Worm (Caenorhabditis elegans) whole organism, L4 larva: ENCODE results near the gene rsp-1.
A peak's percentile ranks its signal among the peaks of the same experiment; 100 is the strongest.

Source experiments
- D1046.2 ChIP-seq: fragments of 200-800 bp; sonication (Bioruptor generic); IDR thresholded peaks from 2 replicates; pipeline ENCODE4 v1.3.6; 2022; ENCODE audit warnings: missing genetic modification characterization, missing compliant biosample characterization
- F10B5.3 ChIP-seq: sonication (generic microtip); optimal IDR thresholded peaks from 2 replicates; lab custom pipeline; 2016; ENCODE audit warnings: mild to moderate bottlenecking, missing genetic modification characterization, missing compliant biosample characterization
- R02D3.7 ChIP-seq: fragments of 150-350 bp; sonication (generic microtip); optimal IDR thresholded peaks from 3 replicates; lab custom pipeline; 2014; ENCODE audit warnings: missing biosample characterization, missing genetic modification characterization
- ZK546.5 ChIP-seq, 2 experiments: sonication (generic microtip); optimal IDR thresholded peaks; 2 replicates each; lab custom pipeline; 2017; ENCODE audit warnings: missing biosample characterization in 2 of 2, missing genetic modification characterization in 2 of 2
- aha-1 ChIP-seq: fragments of 150-350 bp; peaks from one replicate; lab custom pipeline; 2014; ENCODE audit warnings: missing biosample characterization, missing genetic modification characterization
- aly-2 ChIP-seq: sonication (generic microtip); optimal IDR thresholded peaks from 2 replicates; lab custom pipeline; 2018; ENCODE audit warnings: missing biosample characterization, missing genetic modification characterization
- arid-1 ChIP-seq: fragments of 200-800 bp; sonication (Bioruptor generic); conservative IDR thresholded peaks from 2 replicates; pipeline ENCODE4 v1.3.6; 2022; ENCODE audit warnings: missing genetic modification reagents, missing genetic modification characterization, missing compliant biosample characterization
- ceh-20 ChIP-seq: fragments of 200-800 bp; sonication (Bioruptor generic); IDR thresholded peaks from 2 replicates; pipeline ENCODE4 v1.3.6; 2022; ENCODE audit warnings: missing genetic modification reagents, missing genetic modification characterization, missing compliant biosample characterization
- ceh-28 ChIP-seq: fragments of 150-350 bp; optimal IDR thresholded peaks from 2 replicates; lab custom pipeline; 2014; ENCODE audit warnings: missing biosample characterization, missing genetic modification reagents, missing genetic modification characterization
- ceh-32 ChIP-seq: sonication (generic microtip); optimal IDR thresholded peaks from 2 replicates; lab custom pipeline; 2016; ENCODE audit warnings: mild to moderate bottlenecking, missing genetic modification characterization, missing compliant biosample characterization; ENCODE audit not compliant: poor library complexity
- ces-1 ChIP-seq: fragments of 150-350 bp; sonication (generic microtip); optimal IDR thresholded peaks from 4 replicates; lab custom pipeline; 2014; ENCODE audit warnings: missing biosample characterization, missing genetic modification reagents, missing genetic modification characterization
- ctbp-1 ChIP-seq: fragments of 200-800 bp; sonication (Bioruptor generic); IDR thresholded peaks from 2 replicates; pipeline ENCODE4 v1.3.6; 2022; ENCODE audit warnings: missing genetic modification reagents, missing genetic modification characterization, missing compliant biosample characterization
- daf-12 ChIP-seq: fragments of 150-350 bp; optimal IDR thresholded peaks from 2 replicates; lab custom pipeline; 2014; ENCODE audit warnings: missing biosample characterization, missing genetic modification reagents, missing genetic modification characterization
- daf-16 ChIP-seq, 3 experiments: sonication (generic microtip); optimal IDR thresholded peaks; 2 replicates each; lab custom pipeline; 2016 to 2017; ENCODE audit warnings: missing genetic modification characterization in 3 of 3, missing genetic modification reagents in 3 of 3, mild to moderate bottlenecking in 2 of 3, missing compliant biosample characterization in 2 of 3, missing biosample characterization in 1 of 3, moderate library complexity in 1 of 3
- dmd-8 ChIP-seq: fragments of 200-800 bp; sonication (Bioruptor generic); IDR thresholded peaks from 2 replicates; pipeline ENCODE4 v1.3.6; 2022; ENCODE audit warnings: missing genetic modification characterization, missing compliant biosample characterization
- dmd-9 ChIP-seq: fragments of 200-800 bp; sonication (Bioruptor generic); IDR thresholded peaks from 2 replicates; pipeline ENCODE4 v1.3.6; 2022; ENCODE audit warnings: missing genetic modification reagents, missing genetic modification characterization, missing compliant biosample characterization
- dpl-1 ChIP-seq: fragments of 150-350 bp; optimal IDR thresholded peaks from 2 replicates; lab custom pipeline; 2014; ENCODE audit warnings: missing biosample characterization, missing genetic modification reagents, missing genetic modification characterization
- egl-27 ChIP-seq: sonication (generic microtip); optimal IDR thresholded peaks from 3 replicates; lab custom pipeline; 2017; ENCODE audit warnings: missing biosample characterization, missing genetic modification reagents, missing genetic modification characterization
- fkh-10 ChIP-seq: fragments of 150-350 bp; optimal IDR thresholded peaks from 2 replicates; lab custom pipeline; 2014; ENCODE audit warnings: missing biosample characterization, missing genetic modification reagents, missing genetic modification characterization
- gei-8 ChIP-seq: fragments of 200-800 bp; sonication (Bioruptor generic); optimal IDR thresholded peaks from 2 replicates; lab custom pipeline; 2018; ENCODE audit warnings: mild to moderate bottlenecking, missing genetic modification characterization, missing compliant biosample characterization
- hif-1 ChIP-seq, 2 experiments: sonication (generic microtip); optimal IDR thresholded peaks; 2 replicates each; lab custom pipeline; 2016 to 2017; ENCODE audit warnings: missing compliant biosample characterization in 2 of 2, missing genetic modification characterization in 2 of 2, missing genetic modification reagents in 2 of 2, missing genotype in 2 of 2, mild to moderate bottlenecking in 1 of 2
- hlh-11 ChIP-seq: fragments of 200-800 bp; sonication (Bioruptor generic); optimal IDR thresholded peaks from 2 replicates; lab custom pipeline; 2018; ENCODE audit warnings: mild to moderate bottlenecking, missing genetic modification characterization, missing compliant biosample characterization
- hlh-30 ChIP-seq: sonication (generic microtip); optimal IDR thresholded peaks from 2 replicates; lab custom pipeline; 2017; ENCODE audit warnings: antibody characterized with exemption, mild to moderate bottlenecking, missing genetic modification characterization, missing compliant biosample characterization; ENCODE audit not compliant: insufficient read depth
- hmg-1.1 ChIP-seq: fragments of 200-800 bp; sonication (Bioruptor generic); IDR thresholded peaks from 2 replicates; pipeline ENCODE4 v1.3.6; 2022; ENCODE audit warnings: missing genetic modification reagents, missing genetic modification characterization, missing compliant biosample characterization
- lim-7 ChIP-seq: fragments of 200-800 bp; sonication (Bioruptor generic); IDR thresholded peaks from 2 replicates; pipeline ENCODE4 v1.3.6; 2022; ENCODE audit warnings: missing genetic modification characterization, missing compliant biosample characterization
- lin-1 ChIP-seq: fragments of 200-800 bp; sonication (Bioruptor generic); IDR thresholded peaks from 2 replicates; pipeline ENCODE4 v1.3.6; 2022; ENCODE audit warnings: missing genetic modification reagents, missing genetic modification characterization, missing compliant biosample characterization
- lin-29 ChIP-seq: fragments of 200-800 bp; sonication (Bioruptor generic); IDR thresholded peaks from 2 replicates; pipeline ENCODE4 v1.3.6; 2022; ENCODE audit warnings: missing genetic modification reagents, missing genetic modification characterization, missing compliant biosample characterization
- lin-38 ChIP-seq: fragments of 200-800 bp; sonication (Bioruptor generic); IDR thresholded peaks from 2 replicates; pipeline ENCODE4 v1.3.6; 2022; ENCODE audit warnings: missing genetic modification reagents, missing genetic modification characterization, missing compliant biosample characterization
- lin-39 ChIP-seq: fragments of 150-350 bp; optimal IDR thresholded peaks from 2 replicates; lab custom pipeline; 2014; ENCODE audit warnings: missing biosample characterization, missing genetic modification reagents, missing genetic modification characterization
- lir-3 ChIP-seq: sonication (generic microtip); optimal IDR thresholded peaks from 2 replicates; lab custom pipeline; 2016; ENCODE audit warnings: mild to moderate bottlenecking, missing genetic modification characterization, missing compliant biosample characterization
- lsy-2 ChIP-seq, 2 experiments: fragments of 150-350 bp in 1 of 2; sonication (generic microtip) in 1 of 2; optimal IDR thresholded peaks; 2 replicates each; lab custom pipeline; 2014 to 2017; ENCODE audit warnings: missing biosample characterization in 2 of 2, missing genetic modification characterization in 2 of 2
- madf-5 ChIP-seq, 2 experiments: fragments of 200-800 bp; sonication (Bioruptor generic); IDR thresholded peaks; 2 replicates each; pipeline ENCODE4 v1.3.6; 2022; ENCODE audit warnings: missing compliant biosample characterization in 2 of 2, missing genetic modification characterization in 2 of 2
- mdl-1 ChIP-seq, 2 experiments: fragments of 150-350 bp in 1 of 2; sonication (generic microtip) in 1 of 2; optimal IDR thresholded peaks; 2 replicates each; lab custom pipeline; 2014 to 2017; ENCODE audit warnings: missing biosample characterization in 2 of 2, missing genetic modification characterization in 2 of 2
- mdt-29 ChIP-seq: fragments of 200-800 bp; sonication (Bioruptor generic); IDR thresholded peaks from 2 replicates; pipeline ENCODE4 v1.3.6; 2022; ENCODE audit warnings: missing genetic modification reagents, missing genetic modification characterization, missing compliant biosample characterization
- mes-2 ChIP-seq: sonication (generic microtip); optimal IDR thresholded peaks from 2 replicates; lab custom pipeline; 2016; ENCODE audit warnings: missing genotype, mild to moderate bottlenecking, missing genetic modification characterization, missing compliant biosample characterization; ENCODE audit not compliant: poor library complexity, severe bottlenecking
- nhr-102 ChIP-seq: sonication (generic microtip); optimal IDR thresholded peaks from 2 replicates; lab custom pipeline; 2016; ENCODE audit warnings: mild to moderate bottlenecking, missing genetic modification characterization, moderate library complexity, missing compliant biosample characterization
- nhr-111 ChIP-seq: fragments of 200-800 bp; sonication (Bioruptor generic); optimal IDR thresholded peaks from 2 replicates; lab custom pipeline; 2018; ENCODE audit warnings: mild to moderate bottlenecking, missing genetic modification characterization, missing compliant biosample characterization
- nhr-28 ChIP-seq: fragments of 150-350 bp; optimal IDR thresholded peaks from 2 replicates; lab custom pipeline; 2014; ENCODE audit warnings: missing biosample characterization, missing genetic modification characterization
- nhr-77 ChIP-seq: fragments of 150-350 bp; optimal IDR thresholded peaks from 2 replicates; lab custom pipeline; 2014; ENCODE audit warnings: missing biosample characterization, missing genetic modification characterization
- pha-4 ChIP-seq, 2 experiments: fragments of 150-350 bp in 1 of 2; fragments of 200-800 bp in 1 of 2; sonication (Bioruptor generic) in 1 of 2; IDR thresholded peaks in 1 of 2; optimal IDR thresholded peaks in 1 of 2; 2 replicates each; pipeline versions ENCODE4 v1.3.6 to Lab custom; 2014 to 2022; ENCODE audit warnings: missing genetic modification characterization in 2 of 2, missing genetic modification reagents in 2 of 2, missing biosample characterization in 1 of 2, missing compliant biosample characterization in 1 of 2
- php-3 ChIP-seq: fragments of 200-800 bp; sonication (Bioruptor generic); IDR thresholded peaks from 2 replicates; pipeline ENCODE4 v1.3.6; 2022; ENCODE audit warnings: missing genetic modification reagents, missing genetic modification characterization, missing compliant biosample characterization
- spr-3 ChIP-seq: fragments of 200-800 bp; sonication (Bioruptor generic); optimal IDR thresholded peaks from 2 replicates; lab custom pipeline; 2018; ENCODE audit warnings: mild to moderate bottlenecking, missing genetic modification characterization, missing compliant biosample characterization
- tag-97 ChIP-seq: fragments of 200-800 bp; sonication (Bioruptor generic); IDR thresholded peaks from 2 replicates; pipeline ENCODE4 v1.3.6; 2022; ENCODE audit warnings: missing genetic modification characterization, missing compliant biosample characterization
- tra-1 ChIP-seq: fragments of 200-800 bp; sonication (Bioruptor generic); IDR thresholded peaks from 2 replicates; pipeline ENCODE4 v1.3.6; 2022; ENCODE audit warnings: missing genetic modification reagents, missing genetic modification characterization, missing compliant biosample characterization
- unc-130 ChIP-seq: sonication (generic microtip); optimal IDR thresholded peaks from 2 replicates; lab custom pipeline; 2016; ENCODE audit warnings: missing genetic modification reagents, missing genetic modification characterization, missing compliant biosample characterization
- unc-39 ChIP-seq: sonication (generic microtip); optimal IDR thresholded peaks from 2 replicates; lab custom pipeline; 2017; ENCODE audit warnings: missing biosample characterization, missing genetic modification characterization
- zfp-3 ChIP-seq: fragments of 200-800 bp; sonication (Bioruptor generic); conservative IDR thresholded peaks from 2 replicates; pipeline ENCODE4 v1.3.6; 2022; ENCODE audit warnings: missing genetic modification reagents, missing genetic modification characterization, missing compliant biosample characterization
- zip-11 ChIP-seq: fragments of 200-800 bp; sonication (Bioruptor generic); IDR thresholded peaks from 2 replicates; pipeline ENCODE4 v1.3.6; 2022; ENCODE audit warnings: missing genetic modification characterization, missing compliant biosample characterization
- zip-2 ChIP-seq: fragments of 150-350 bp; optimal IDR thresholded peaks from 2 replicates; lab custom pipeline; 2014; ENCODE audit warnings: missing biosample characterization, missing genetic modification characterization
- ztf-7 ChIP-seq: fragments of 150-350 bp; optimal IDR thresholded peaks from 2 replicates; lab custom pipeline; 2014; ENCODE audit warnings: missing biosample characterization, missing genetic modification characterization

The rsp-1 gene

ce11 chrII:11453025-11453424 is at the start of gene rsp-1:
rsp-1 (plus strand) TSS chrII:11453362.
- peak; percentile 80 for TF ChIP-seq lin-1 (GFP tag; lab: Robert Waterston, UW)
- peak; percentile 41 for TF ChIP-seq F10B5.3
- peak; percentile 85 for TF ChIP-seq hlh-30 (tag; lab: Kevin White, UChicago)
- TF ChIP-seq tag-97 (GFP tag; lab: Robert Waterston, UW): no peak
- TF ChIP-seq D1046.2: no peak
- TF ChIP-seq R02D3.7 (tag; lab: Kevin White, UChicago): no peak
- TF ChIP-seq dpl-1 (GFP tag; lab: Kevin White, UChicago): peak; percentile 86
- TF ChIP-seq madf-5 (GFP tag; IDR thresholded peaks at IDR 0.05; lab: Robert Waterston, UW): no peak
- TF ChIP-seq gei-8 (GFP tag; lab: Kevin White, UChicago): no peak
- TF ChIP-seq lin-39 (tag; lab: Kevin White, UChicago): no peak
- peak; percentile 92 for TF ChIP-seq nhr-77 (tag; lab: Kevin White, UChicago)
- TF ChIP-seq hif-1 (tag; optimal IDR thresholded peaks at IDR 0.05; lab: Kevin White, UChicago): peak; percentile 3 to 79
- peak; percentile 74 to 94 for TF ChIP-seq lsy-2 (tag; optimal IDR thresholded peaks at IDR 0.05; lab: Kevin White, UChicago)
- TF ChIP-seq hmg-1.1: peak; percentile 90
- TF ChIP-seq dmd-8 (GFP tag; lab: Robert Waterston, UW): no peak
- TF ChIP-seq arid-1 (GFP tag; lab: Robert Waterston, UW): peak; percentile 88
- no peak for TF ChIP-seq egl-27 (tag; lab: Kevin White, UChicago)
- no peak for TF ChIP-seq nhr-111 (GFP tag; lab: Kevin White, UChicago)
- peak; percentile 60 for TF ChIP-seq fkh-10 (GFP tag; lab: Kevin White, UChicago)
- peak; percentile 76 for TF ChIP-seq php-3 (GFP tag; lab: Robert Waterston, UW)
- peak; percentile 76 for TF ChIP-seq ceh-20
- TF ChIP-seq ceh-32 (tag; lab: Kevin White, UChicago): no peak
- TF ChIP-seq lin-29 (GFP tag; lab: Robert Waterston, UW): peak; percentile 64; the same call in 1 of the 2 replicates
- peak; percentile 49 for TF ChIP-seq spr-3 (GFP tag; lab: Kevin White, UChicago)
- no peak for TF ChIP-seq aly-2 (tag; lab: Kevin White, UChicago)
- TF ChIP-seq ces-1 (GFP tag; lab: Kevin White, UChicago): no peak
- TF ChIP-seq ztf-7 (tag; lab: Kevin White, UChicago): peak; percentile 23
- peak; percentile 48 for TF ChIP-seq ceh-28 (tag; lab: Kevin White, UChicago)
- TF ChIP-seq lin-38 (GFP tag; lab: Robert Waterston, UW): peak; percentile 89
- TF ChIP-seq zfp-3 (GFP tag; lab: Robert Waterston, UW): peak; percentile 79; the same call in 1 of the 2 replicates
- TF ChIP-seq dmd-9: peak; percentile 83
- TF ChIP-seq lir-3 (tag; lab: Kevin White, UChicago): no peak
- peak; percentile 61; the same call in 1 of the 2 replicates for TF ChIP-seq ctbp-1
- TF ChIP-seq lim-7 (GFP tag; lab: Robert Waterston, UW): no peak
- peak; percentile 55 for TF ChIP-seq zip-2
- TF ChIP-seq unc-130 (GFP tag; lab: Kevin White, UChicago): peak; percentile 44
- TF ChIP-seq nhr-102 (tag; lab: Kevin White, UChicago): peak; percentile 87
- TF ChIP-seq ZK546.5 (tag; optimal IDR thresholded peaks at IDR 0.05; lab: Kevin White, UChicago): no peak
- TF ChIP-seq pha-4 (GFP tag; IDR thresholded peaks at IDR 0.05; lab: Robert Waterston, UW): peak; percentile 46; the same call in 1 of the 2 replicates
- TF ChIP-seq pha-4 (tag; optimal IDR thresholded peaks at IDR 0.05; lab: Kevin White, UChicago): peak; percentile 33
- TF ChIP-seq mdt-29: 0 out of 2 replicates have a peak, but pooled peaks have one; percentile 11
- TF ChIP-seq tra-1: peak; percentile 81
- TF ChIP-seq nhr-28 (tag; lab: Kevin White, UChicago): peak; percentile 79
- peak; percentile 96 for TF ChIP-seq aha-1
- peak; percentile 15 to 28 for TF ChIP-seq daf-16 (GFP tag; optimal IDR thresholded peaks at IDR 0.05; lab: Kevin White, UChicago)
- peak; percentile 65 for TF ChIP-seq daf-16 (tag; optimal IDR thresholded peaks at IDR 0.05; lab: Kevin White, UChicago)
- TF ChIP-seq hlh-11: peak; percentile 91
- peak; percentile 95 for TF ChIP-seq mes-2 (tag; lab: Kevin White, UChicago)
- no peak for TF ChIP-seq zip-11 (GFP tag; lab: Robert Waterston, UW)
- TF ChIP-seq unc-39: no peak
- TF ChIP-seq mdl-1 (tag; optimal IDR thresholded peaks at IDR 0.05; lab: Kevin White, UChicago): peak in 1 of 2 experiments; percentile 76
- TF ChIP-seq daf-12 (tag; lab: Kevin White, UChicago): no peak
